Worm (Caenorhabditis elegans) whole organism, L4/young adult: Measurements from ENCODE around the gene tbc-13.

Experiments used
- W03F9.2 ChIP-seq: fragments of 150-350 bp; optimal IDR thresholded peaks from 2 replicates; lab custom pipeline; 2014; ENCODE audit warnings: missing biosample characterization, missing genetic modification characterization
- dao-5 ChIP-seq: sonication (generic microtip); optimal IDR thresholded peaks from 2 replicates; lab custom pipeline; 2016; ENCODE audit warnings: missing genotype, missing genetic modification characterization, moderate library complexity, missing compliant biosample characterization
- him-1 ChIP-seq: sonication (generic microtip); optimal IDR thresholded peaks from 2 replicates; lab custom pipeline; 2016; ENCODE audit warnings: missing genotype, missing genetic modification reagents, missing genetic modification characterization, missing compliant biosample characterization

DNA sequence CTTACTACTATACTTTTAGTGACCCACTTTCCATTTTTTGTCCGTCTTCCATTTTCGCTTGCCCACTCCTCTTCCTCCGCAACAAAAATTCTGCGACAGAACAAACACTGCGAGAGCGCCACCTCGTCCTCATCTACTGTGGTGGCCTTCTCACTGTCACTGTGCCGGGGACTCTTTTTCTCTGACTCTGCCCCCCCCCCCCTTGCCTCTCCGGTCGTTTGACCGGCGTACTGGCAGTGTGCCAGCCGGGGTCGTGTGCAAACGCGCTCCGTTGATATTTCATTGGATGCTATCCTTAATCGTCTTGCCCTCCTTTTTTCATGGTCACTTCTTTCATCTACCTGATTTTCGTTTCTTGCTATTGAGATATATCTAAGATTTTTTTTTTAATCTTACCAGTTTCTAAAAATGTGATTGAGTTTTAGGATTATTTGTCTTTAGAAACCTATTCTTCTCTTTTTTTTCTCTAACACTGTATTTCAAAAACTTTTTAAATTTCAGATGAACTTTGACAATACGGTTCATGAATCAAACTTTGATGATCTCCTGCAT is 4.3 kb upstream of the tbc-13 start, which contains the start of gene atf-6:
- TF ChIP-seq dao-5 (tag; lab: Kevin White, UChicago) (peak; percentile 24), W03F9.2 (tag; lab: Kevin White, UChicago) (no peak), him-1 (tag; lab: Kevin White, UChicago) (peak; percentile 57)
